Worm (Caenorhabditis elegans) whole organism, L4 larva: ENCODE measurements around the gene fah-1.

ENCODE experiments used
- F10B5.3 ChIP-seq: sonication (generic microtip); optimal IDR thresholded peaks from 2 replicates; lab custom pipeline; 2016; ENCODE audit warnings: mild to moderate bottlenecking, missing genetic modification characterization, missing compliant biosample characterization
- F26F4.8 ChIP-seq: fragments of 200-800 bp; sonication (Bioruptor generic); conservative IDR thresholded peaks from 2 replicates; pipeline ENCODE4 v1.3.6; 2022; ENCODE audit warnings: missing genetic modification characterization, missing compliant biosample characterization
- F37D6.2 ChIP-seq: sonication (generic microtip); optimal IDR thresholded peaks from 2 replicates; lab custom pipeline; 2016; ENCODE audit warnings: mild to moderate bottlenecking, missing genetic modification characterization, missing compliant biosample characterization
- T20F7.1 ChIP-seq: fragments of 200-800 bp; sonication (Bioruptor generic); optimal IDR thresholded peaks from 2 replicates; lab custom pipeline; 2018; ENCODE audit warnings: mild to moderate bottlenecking, missing genetic modification characterization, missing compliant biosample characterization
- Y5F2A.4 ChIP-seq: fragments of 200-800 bp; sonication (Bioruptor generic); optimal IDR thresholded peaks from 2 replicates; lab custom pipeline; 2018; ENCODE audit warnings: mild to moderate bottlenecking, missing genetic modification characterization, missing compliant biosample characterization
- aha-1 ChIP-seq: fragments of 150-350 bp; peaks from one replicate; lab custom pipeline; 2014; ENCODE audit warnings: missing biosample characterization, missing genetic modification characterization
- ceh-32 ChIP-seq: sonication (generic microtip); optimal IDR thresholded peaks from 2 replicates; lab custom pipeline; 2016; ENCODE audit warnings: mild to moderate bottlenecking, missing genetic modification characterization, missing compliant biosample characterization; ENCODE audit not compliant: poor library complexity
- ceh-62 ChIP-seq: sonication (generic microtip); optimal IDR thresholded peaks from 2 replicates; lab custom pipeline; 2017; ENCODE audit warnings: missing biosample characterization, missing genetic modification characterization
- ces-1 ChIP-seq: fragments of 150-350 bp; sonication (generic microtip); optimal IDR thresholded peaks from 4 replicates; lab custom pipeline; 2014; ENCODE audit warnings: missing biosample characterization, missing genetic modification reagents, missing genetic modification characterization
- cey-2 ChIP-seq: sonication (generic microtip); optimal IDR thresholded peaks from 3 replicates; lab custom pipeline; 2017; ENCODE audit warnings: missing genetic modification characterization, mild to moderate bottlenecking, missing compliant biosample characterization, antibody characterized with exemption, borderline replicate concordance; ENCODE audit not compliant: insufficient read depth
- daf-16 ChIP-seq, 3 experiments: sonication (generic microtip); optimal IDR thresholded peaks; 2 replicates each; lab custom pipeline; 2016 to 2017; ENCODE audit warnings: missing genetic modification characterization in 3 of 3, missing genetic modification reagents in 3 of 3, mild to moderate bottlenecking in 2 of 3, missing compliant biosample characterization in 2 of 3, missing biosample characterization in 1 of 3, moderate library complexity in 1 of 3
- daf-19 ChIP-seq: fragments of 200-800 bp; sonication (Bioruptor generic); conservative IDR thresholded peaks from 2 replicates; pipeline ENCODE4 v1.3.6; 2022; ENCODE audit warnings: missing genetic modification characterization, missing compliant biosample characterization
- dmd-6 ChIP-seq: fragments of 200-800 bp; sonication (Bioruptor generic); IDR thresholded peaks from 2 replicates; pipeline ENCODE4 v1.3.6; 2022; ENCODE audit warnings: missing genetic modification reagents, missing genetic modification characterization, missing compliant biosample characterization
- dmd-8 ChIP-seq: fragments of 200-800 bp; sonication (Bioruptor generic); IDR thresholded peaks from 2 replicates; pipeline ENCODE4 v1.3.6; 2022; ENCODE audit warnings: missing genetic modification characterization, missing compliant biosample characterization
- dpl-1 ChIP-seq: fragments of 150-350 bp; optimal IDR thresholded peaks from 2 replicates; lab custom pipeline; 2014; ENCODE audit warnings: missing biosample characterization, missing genetic modification reagents, missing genetic modification characterization
- dve-1 ChIP-seq: sonication (generic microtip); optimal IDR thresholded peaks from 2 replicates; lab custom pipeline; 2017; ENCODE audit warnings: antibody characterized with exemption, mild to moderate bottlenecking, missing genetic modification characterization, missing compliant biosample characterization; ENCODE audit not compliant: insufficient read depth
- egl-27 ChIP-seq: sonication (generic microtip); optimal IDR thresholded peaks from 3 replicates; lab custom pipeline; 2017; ENCODE audit warnings: missing biosample characterization, missing genetic modification reagents, missing genetic modification characterization
- gei-8 ChIP-seq: fragments of 200-800 bp; sonication (Bioruptor generic); optimal IDR thresholded peaks from 2 replicates; lab custom pipeline; 2018; ENCODE audit warnings: mild to moderate bottlenecking, missing genetic modification characterization, missing compliant biosample characterization
- hlh-11 ChIP-seq: fragments of 200-800 bp; sonication (Bioruptor generic); optimal IDR thresholded peaks from 2 replicates; lab custom pipeline; 2018; ENCODE audit warnings: mild to moderate bottlenecking, missing genetic modification characterization, missing compliant biosample characterization
- jun-1 ChIP-seq: fragments of 150-350 bp; optimal IDR thresholded peaks from 2 replicates; lab custom pipeline; 2014; ENCODE audit warnings: missing biosample characterization, missing genetic modification reagents, missing genetic modification characterization
- lin-1 ChIP-seq: fragments of 200-800 bp; sonication (Bioruptor generic); IDR thresholded peaks from 2 replicates; pipeline ENCODE4 v1.3.6; 2022; ENCODE audit warnings: missing genetic modification reagents, missing genetic modification characterization, missing compliant biosample characterization
- lin-29 ChIP-seq: fragments of 200-800 bp; sonication (Bioruptor generic); IDR thresholded peaks from 2 replicates; pipeline ENCODE4 v1.3.6; 2022; ENCODE audit warnings: missing genetic modification reagents, missing genetic modification characterization, missing compliant biosample characterization
- lsy-2 ChIP-seq, 2 experiments: fragments of 150-350 bp in 1 of 2; sonication (generic microtip) in 1 of 2; optimal IDR thresholded peaks; 2 replicates each; lab custom pipeline; 2014 to 2017; ENCODE audit warnings: missing biosample characterization in 2 of 2, missing genetic modification characterization in 2 of 2
- madf-5 ChIP-seq, 2 experiments: fragments of 200-800 bp; sonication (Bioruptor generic); IDR thresholded peaks; 2 replicates each; pipeline ENCODE4 v1.3.6; 2022; ENCODE audit warnings: missing compliant biosample characterization in 2 of 2, missing genetic modification characterization in 2 of 2
- madf-9 ChIP-seq: fragments of 200-800 bp; sonication (Bioruptor generic); conservative IDR thresholded peaks from 2 replicates; pipeline ENCODE4 v1.3.6; 2022; ENCODE audit warnings: missing genetic modification reagents, missing genetic modification characterization, missing compliant biosample characterization
- mdl-1 ChIP-seq, 2 experiments: fragments of 150-350 bp in 1 of 2; sonication (generic microtip) in 1 of 2; optimal IDR thresholded peaks; 2 replicates each; lab custom pipeline; 2014 to 2017; ENCODE audit warnings: missing biosample characterization in 2 of 2, missing genetic modification characterization in 2 of 2
- mes-2 ChIP-seq: sonication (generic microtip); optimal IDR thresholded peaks from 2 replicates; lab custom pipeline; 2016; ENCODE audit warnings: missing genotype, mild to moderate bottlenecking, missing genetic modification characterization, missing compliant biosample characterization; ENCODE audit not compliant: poor library complexity, severe bottlenecking
- mxl-2 ChIP-seq: fragments of 200-800 bp; sonication (Bioruptor generic); conservative IDR thresholded peaks from 2 replicates; pipeline ENCODE4 v1.3.6; 2022; ENCODE audit warnings: missing genetic modification reagents, missing genetic modification characterization, missing compliant biosample characterization
- nhr-10 ChIP-seq: fragments of 150-350 bp; optimal IDR thresholded peaks from 2 replicates; lab custom pipeline; 2014; ENCODE audit warnings: missing biosample characterization, missing genetic modification characterization
- nhr-111 ChIP-seq: fragments of 200-800 bp; sonication (Bioruptor generic); optimal IDR thresholded peaks from 2 replicates; lab custom pipeline; 2018; ENCODE audit warnings: mild to moderate bottlenecking, missing genetic modification characterization, missing compliant biosample characterization
- nhr-28 ChIP-seq: fragments of 150-350 bp; optimal IDR thresholded peaks from 2 replicates; lab custom pipeline; 2014; ENCODE audit warnings: missing biosample characterization, missing genetic modification characterization
- nhr-41 ChIP-seq: fragments of 200-800 bp; sonication (Bioruptor generic); IDR thresholded peaks from 2 replicates; pipeline ENCODE4 v1.3.6; 2022; ENCODE audit warnings: missing genetic modification reagents, missing genetic modification characterization, missing compliant biosample characterization
- nhr-6 ChIP-seq: fragments of 150-350 bp; optimal IDR thresholded peaks from 2 replicates; lab custom pipeline; 2014; ENCODE audit warnings: missing biosample characterization, missing genetic modification characterization
- nhr-77 ChIP-seq: fragments of 150-350 bp; optimal IDR thresholded peaks from 2 replicates; lab custom pipeline; 2014; ENCODE audit warnings: missing biosample characterization, missing genetic modification characterization
- php-3 ChIP-seq: fragments of 200-800 bp; sonication (Bioruptor generic); IDR thresholded peaks from 2 replicates; pipeline ENCODE4 v1.3.6; 2022; ENCODE audit warnings: missing genetic modification reagents, missing genetic modification characterization, missing compliant biosample characterization
- pqm-1 ChIP-seq: sonication (generic microtip); optimal IDR thresholded peaks from 2 replicates; lab custom pipeline; 2017; ENCODE audit warnings: missing biosample characterization, missing genetic modification characterization
- saeg-2 ChIP-seq: fragments of 200-800 bp; sonication (Bioruptor generic); IDR thresholded peaks from 2 replicates; pipeline ENCODE4 v1.3.6; 2022; ENCODE audit warnings: missing genetic modification reagents, missing genetic modification characterization, missing compliant biosample characterization
- sdz-12 ChIP-seq: fragments of 200-800 bp; sonication (Bioruptor generic); optimal IDR thresholded peaks from 2 replicates; lab custom pipeline; 2018; ENCODE audit warnings: mild to moderate bottlenecking, missing genetic modification characterization, missing compliant biosample characterization
- snpc-4 ChIP-seq: fragments of 150-350 bp; optimal IDR thresholded peaks from 2 replicates; lab custom pipeline; 2014; ENCODE audit warnings: missing biosample characterization, missing genetic modification characterization
- spr-1 ChIP-seq: sonication (generic microtip); optimal IDR thresholded peaks from 2 replicates; lab custom pipeline; 2016; ENCODE audit warnings: mild to moderate bottlenecking, missing genetic modification characterization, missing compliant biosample characterization
- spr-3 ChIP-seq: fragments of 200-800 bp; sonication (Bioruptor generic); optimal IDR thresholded peaks from 2 replicates; lab custom pipeline; 2018; ENCODE audit warnings: mild to moderate bottlenecking, missing genetic modification characterization, missing compliant biosample characterization
- tra-1 ChIP-seq: fragments of 200-800 bp; sonication (Bioruptor generic); IDR thresholded peaks from 2 replicates; pipeline ENCODE4 v1.3.6; 2022; ENCODE audit warnings: missing genetic modification reagents, missing genetic modification characterization, missing compliant biosample characterization
- unc-130 ChIP-seq: sonication (generic microtip); optimal IDR thresholded peaks from 2 replicates; lab custom pipeline; 2016; ENCODE audit warnings: missing genetic modification reagents, missing genetic modification characterization, missing compliant biosample characterization
- unc-39 ChIP-seq: sonication (generic microtip); optimal IDR thresholded peaks from 2 replicates; lab custom pipeline; 2017; ENCODE audit warnings: missing biosample characterization, missing genetic modification characterization
- zag-1 ChIP-seq: fragments of 150-350 bp; optimal IDR thresholded peaks from 2 replicates; lab custom pipeline; 2014; ENCODE audit warnings: missing biosample characterization, missing genetic modification characterization
- zip-11 ChIP-seq: fragments of 200-800 bp; sonication (Bioruptor generic); IDR thresholded peaks from 2 replicates; pipeline ENCODE4 v1.3.6; 2022; ENCODE audit warnings: missing genetic modification characterization, missing compliant biosample characterization
- ztf-7 ChIP-seq: fragments of 150-350 bp; optimal IDR thresholded peaks from 2 replicates; lab custom pipeline; 2014; ENCODE audit warnings: missing biosample characterization, missing genetic modification characterization

Gene fah-1

ce11 chrX:6430510-6430909, 18.2 kb downstream of the fah-1 start, which contains the start of gene ctsa-2:
TSS of gene ctsa-2 (minus strand) at chrX:6430610.
- no peak for TF ChIP-seq nhr-77 (tag; lab: Kevin White, UChicago)
- TF ChIP-seq ceh-62 (tag; lab: Kevin White, UChicago), result no peak
- TF ChIP-seq php-3, result no peak
- no peak for TF ChIP-seq tra-1
- TF ChIP-seq zip-11 (GFP tag; lab: Robert Waterston, UW), result no peak
- TF ChIP-seq saeg-2, result no peak
- no peak for TF ChIP-seq mdl-1 (tag; optimal IDR thresholded peaks at IDR 0.05; lab: Kevin White, UChicago)
- TF ChIP-seq egl-27 (tag; lab: Kevin White, UChicago), result no peak
- TF ChIP-seq madf-9 (GFP tag; lab: Robert Waterston, UW), result no peak
- no peak for TF ChIP-seq gei-8
- TF ChIP-seq T20F7.1 (GFP tag; lab: Kevin White, UChicago), result no peak
- TF ChIP-seq lin-29 (GFP tag; lab: Robert Waterston, UW), result no peak
- no peak for TF ChIP-seq nhr-111
- no peak for TF ChIP-seq mxl-2
- no peak for TF ChIP-seq zag-1 (tag; lab: Kevin White, UChicago)
- TF ChIP-seq spr-1, result no peak
- no peak for TF ChIP-seq nhr-6 (tag; lab: Kevin White, UChicago)
- TF ChIP-seq snpc-4 (tag; lab: Kevin White, UChicago), result no peak
- TF ChIP-seq F37D6.2, result no peak
- no peak for TF ChIP-seq dmd-6

ce11 chrX:6429552-6429951, 19.2 kb downstream of the fah-1 start:
- TF ChIP-seq dmd-6 (peak; percentile 44; the same call in 1 of the 2 replicates), unc-39 (tag; lab: Kevin White, UChicago) (no peak), T20F7.1 (GFP tag; lab: Kevin White, UChicago) (no peak), pqm-1 (tag; lab: Kevin White, UChicago) (peak; percentile 79), dpl-1 (GFP tag; lab: Kevin White, UChicago) (no peak), lin-29 (GFP tag; lab: Robert Waterston, UW) (no peak), madf-5 (GFP tag; IDR thresholded peaks at IDR 0.05; lab: Robert Waterston, UW) (no peak), egl-27 (tag; lab: Kevin White, UChicago) (no peak), hlh-11 (tag; lab: Kevin White, UChicago) (peak; percentile 23), dve-1 (peak; percentile 22), nhr-28 (tag; lab: Kevin White, UChicago) (peak; percentile 73), gei-8 (no peak), mes-2 (no peak), daf-16 (GFP tag; optimal IDR thresholded peaks at IDR 0.05; lab: Kevin White, UChicago) (no peak), daf-16 (tag; optimal IDR thresholded peaks at IDR 0.05; lab: Kevin White, UChicago) (peak; percentile 39), ceh-62 (tag; lab: Kevin White, UChicago) (no peak), ces-1 (GFP tag; lab: Kevin White, UChicago) (no peak), mdl-1 (tag; optimal IDR thresholded peaks at IDR 0.05; lab: Kevin White, UChicago) (no peak), nhr-41 (no peak), cey-2 (tag; lab: Kevin White, UChicago) (no peak), jun-1 (tag; lab: Kevin White, UChicago) (no peak), spr-1 (no peak), F10B5.3 (tag; lab: Kevin White, UChicago) (no peak), ztf-7 (tag; lab: Kevin White, UChicago) (no peak), zip-11 (GFP tag; lab: Robert Waterston, UW) (no peak), ceh-32 (tag; lab: Kevin White, UChicago) (no peak)

DNA sequence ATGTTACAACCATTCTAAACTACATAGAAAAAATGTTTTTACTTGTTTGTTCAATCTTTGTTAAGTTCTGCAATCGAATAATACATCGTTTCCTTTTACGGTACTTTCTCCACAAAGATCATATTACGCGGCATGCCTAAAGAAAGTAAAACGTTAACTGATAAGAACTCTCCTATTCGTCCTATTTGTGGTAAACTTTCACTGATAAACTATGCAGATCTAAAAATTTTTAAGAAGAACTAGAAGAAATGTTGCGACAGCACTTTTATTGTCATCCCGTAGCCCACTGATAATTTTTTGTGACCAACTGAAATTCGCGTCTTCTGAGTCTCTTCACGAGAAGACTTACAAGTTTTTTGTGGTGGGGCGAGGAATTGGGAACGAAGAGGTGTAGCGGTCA, 21.6 kb downstream of the fah-1 start:
- TF ChIP-seq madf-9 (GFP tag; lab: Robert Waterston, UW), result no peak
- TF ChIP-seq spr-3 (GFP tag; lab: Kevin White, UChicago), result no peak
- peak; percentile 90 for TF ChIP-seq nhr-77 (tag; lab: Kevin White, UChicago)
- no peak for TF ChIP-seq dpl-1 (GFP tag; lab: Kevin White, UChicago)
- TF ChIP-seq mes-2, result no peak
- no peak for TF ChIP-seq aha-1
- no peak for TF ChIP-seq daf-19 (GFP tag; lab: Robert Waterston, UW)
- TF ChIP-seq hlh-11 (tag; lab: Kevin White, UChicago), result peak; percentile 71
- no peak for TF ChIP-seq unc-130 (GFP tag; lab: Kevin White, UChicago)
- peak; percentile 95 for TF ChIP-seq nhr-28 (tag; lab: Kevin White, UChicago)
- TF ChIP-seq sdz-12 (GFP tag; lab: Kevin White, UChicago), result no peak
- 0 out of 2 replicates have a peak, but pooled peaks have one; percentile 36 for TF ChIP-seq lin-1
- TF ChIP-seq Y5F2A.4, result no peak
- TF ChIP-seq dmd-6, result peak; percentile 80
- TF ChIP-seq daf-16 (GFP tag; optimal IDR thresholded peaks at IDR 0.05; lab: Kevin White, UChicago), result no peak
- peak; percentile 75 for TF ChIP-seq daf-16 (tag; optimal IDR thresholded peaks at IDR 0.05; lab: Kevin White, UChicago)
- TF ChIP-seq dmd-8 (GFP tag; lab: Robert Waterston, UW), result no peak
- no peak for TF ChIP-seq F26F4.8 (GFP tag; lab: Robert Waterston, UW)
- TF ChIP-seq nhr-10, result no peak
- TF ChIP-seq lsy-2 (tag; optimal IDR thresholded peaks at IDR 0.05; lab: Kevin White, UChicago), result no peak
